Worm (Caenorhabditis elegans): ENCODE data around the gene C17H11.6.

ce11 chrX:8147398-8147797, 56.2 kb downstream of the C17H11.6 start, which contains the start of gene C02B8.1:
- TF ChIP-seq unc-62 (GFP tag; optimal IDR thresholded peaks at IDR 0.05): no peak
- TF ChIP-seq sma-3 (GFP tag; optimal IDR thresholded peaks at IDR 0.05): no peak
- no peak for TF ChIP-seq dmd-4 (tag; optimal IDR thresholded peaks at IDR 0.05)
- TF ChIP-seq ceh-82 (tag; optimal IDR thresholded peaks at IDR 0.05): no peak
- no peak for TF ChIP-seq crh-2 (tag; optimal IDR thresholded peaks at IDR 0.05)
- TF ChIP-seq R02D3.7 (tag; optimal IDR thresholded peaks at IDR 0.05): no peak

Measured in whole organism, L2 larva.